Fruit fly (Drosophila melanogaster) whole organism, prepupa: ENCODE measurements around the gene CG33687.
A peak's percentile ranks its signal among the peaks of the same experiment; 100 is the strongest.

Experiments used
- CG31627 ChIP-seq: fragments of 200-800 bp; sonication (Bioruptor generic); optimal IDR thresholded peaks from 3 replicates; lab custom pipeline; 2016; ENCODE audit warnings: missing biosample characterization, missing genetic modification characterization
- CG32006 ChIP-seq: fragments of 200-800 bp; sonication (Bioruptor generic); optimal IDR thresholded peaks from 3 replicates; lab custom pipeline; 2017; ENCODE audit warnings: missing biosample characterization, mild to moderate bottlenecking, missing genetic modification characterization
- CG3919 ChIP-seq: fragments of 200-800 bp; sonication (Bioruptor generic); optimal IDR thresholded peaks from 3 replicates; lab custom pipeline; 2016; ENCODE audit warnings: missing biosample characterization, missing genetic modification characterization
- CG4318 ChIP-seq: fragments of 200-800 bp; sonication (Bioruptor generic); optimal IDR thresholded peaks from 3 replicates; lab custom pipeline; 2017; ENCODE audit warnings: missing biosample characterization, mild to moderate bottlenecking, missing genetic modification characterization
- CG6163 ChIP-seq: fragments of 200-800 bp; sonication (Bioruptor generic); IDR thresholded peaks from 3 replicates; pipeline ENCODE4 v1.3.6; 2022; ENCODE audit warnings: missing biosample characterization, missing genetic modification characterization
- CG6792 ChIP-seq: fragments of 200-800 bp; sonication (Bioruptor generic); optimal IDR thresholded peaks from 3 replicates; lab custom pipeline; 2016; ENCODE audit warnings: missing biosample characterization, missing genetic modification characterization
- CG6808 ChIP-seq: fragments of 200-800 bp; sonication (Bioruptor generic); optimal IDR thresholded peaks from 3 replicates; lab custom pipeline; 2017; ENCODE audit warnings: missing biosample characterization, missing genetic modification characterization, mild to moderate bottlenecking, moderate library complexity, missing genetic modification reagents
- CG6854 ChIP-seq: fragments of 200-800 bp; sonication (Bioruptor generic); optimal IDR thresholded peaks from 2 replicates; lab custom pipeline; 2017; ENCODE audit warnings: missing biosample characterization, mild to moderate bottlenecking, missing genetic modification characterization
- CG8119 ChIP-seq: fragments of 200-800 bp; sonication (Bioruptor generic); IDR thresholded peaks from 3 replicates; pipeline ENCODE4 v1.3.6; 2022; ENCODE audit warnings: missing biosample characterization, missing genetic modification characterization
- CG8319 ChIP-seq: fragments of 200-800 bp; sonication (Bioruptor generic); optimal IDR thresholded peaks from 3 replicates; lab custom pipeline; 2016; ENCODE audit warnings: missing biosample characterization, missing genetic modification characterization
- CG8632 ChIP-seq: fragments of 200-800 bp; sonication (Bioruptor generic); optimal IDR thresholded peaks from 3 replicates; lab custom pipeline; 2016; ENCODE audit warnings: missing biosample characterization, missing genetic modification characterization
- CG9139 ChIP-seq: fragments of 200-800 bp; sonication (Bioruptor generic); optimal IDR thresholded peaks from 3 replicates; lab custom pipeline; 2017; ENCODE audit warnings: missing biosample characterization, mild to moderate bottlenecking, missing genetic modification characterization
- Eip75B ChIP-seq: fragments of 200-800 bp; sonication (Bioruptor generic); optimal IDR thresholded peaks from 3 replicates; lab custom pipeline; 2016; ENCODE audit warnings: missing biosample characterization, missing genetic modification characterization
- Eip78C ChIP-seq: fragments of 200-800 bp; sonication (Bioruptor generic); peaks from one replicate; lab custom pipeline; 2016; ENCODE audit warnings: missing biosample characterization, missing genetic modification characterization
- Eip93F ChIP-seq: fragments of 200-800 bp; sonication (Bioruptor generic); optimal IDR thresholded peaks from 2 replicates; lab custom pipeline; 2016; ENCODE audit warnings: missing biosample characterization, mild to moderate bottlenecking, missing genetic modification characterization
- Ets21C ChIP-seq: fragments of 200-800 bp; sonication (Bioruptor generic); optimal IDR thresholded peaks from 3 replicates; lab custom pipeline; 2016; ENCODE audit warnings: missing biosample characterization, missing genetic modification characterization
- Gug ChIP-seq: fragments of 200-800 bp; sonication (Bioruptor generic); IDR thresholded peaks from 2 replicates; pipeline ENCODE4 v1.3.6; 2022; ENCODE audit warnings: missing biosample characterization, missing genetic modification characterization
- Hr38 ChIP-seq: sonication (Bioruptor generic); optimal IDR thresholded peaks from 2 replicates; lab custom pipeline; 2016; ENCODE audit warnings: missing biosample characterization, missing genetic modification characterization
- Lpt ChIP-seq: fragments of 200-800 bp; sonication (Bioruptor generic); optimal IDR thresholded peaks from 3 replicates; lab custom pipeline; 2016; ENCODE audit warnings: missing biosample characterization, missing genetic modification characterization
- Met ChIP-seq: fragments of 200-800 bp; sonication (Bioruptor generic); optimal IDR thresholded peaks from 3 replicates; lab custom pipeline; 2016; ENCODE audit warnings: missing biosample characterization, missing genetic modification characterization
- OdsH ChIP-seq: fragments of 200-800 bp; sonication (Bioruptor generic); optimal IDR thresholded peaks from 3 replicates; lab custom pipeline; 2016; ENCODE audit warnings: missing biosample characterization, missing genetic modification characterization
- Sox14 ChIP-seq: fragments of 200-800 bp; sonication (Bioruptor generic); optimal IDR thresholded peaks from 3 replicates; lab custom pipeline; 2016; ENCODE audit warnings: missing biosample characterization, missing genetic modification characterization
- Sox15 ChIP-seq: fragments of 200-800 bp; sonication (Bioruptor generic); optimal IDR thresholded peaks from 3 replicates; lab custom pipeline; 2016; ENCODE audit warnings: missing biosample characterization, missing genetic modification characterization
- achi ChIP-seq: fragments of 200-800 bp; sonication (Bioruptor generic); optimal IDR thresholded peaks from 3 replicates; lab custom pipeline; 2016; ENCODE audit warnings: missing biosample characterization, missing genetic modification characterization
- dac ChIP-seq: fragments of 200-800 bp; sonication (Bioruptor generic); optimal IDR thresholded peaks from 2 replicates; lab custom pipeline; 2017; ENCODE audit warnings: missing biosample characterization, mild to moderate bottlenecking, missing genetic modification characterization
- dsx ChIP-seq: fragments of 200-800 bp; optimal IDR thresholded peaks from 3 replicates; lab custom pipeline; 2019; ENCODE audit warnings: missing biosample characterization, mild to moderate bottlenecking, missing genetic modification characterization, moderate library complexity; ENCODE audit not compliant: poor library complexity, severe bottlenecking
- fkh ChIP-seq: fragments of 200-800 bp; sonication (Bioruptor generic); optimal IDR thresholded peaks from 3 replicates; lab custom pipeline; 2017; ENCODE audit warnings: missing biosample characterization, mild to moderate bottlenecking, missing genetic modification characterization, moderate library complexity
- lz ChIP-seq: fragments of 200-800 bp; sonication (Bioruptor generic); optimal IDR thresholded peaks from 3 replicates; lab custom pipeline; 2016; ENCODE audit warnings: missing biosample characterization, missing genetic modification characterization
- pdm3 ChIP-seq: fragments of 200-800 bp; sonication (Bioruptor generic); optimal IDR thresholded peaks from 3 replicates; lab custom pipeline; 2016; ENCODE audit warnings: missing biosample characterization, missing genetic modification characterization
- salr ChIP-seq, 2 experiments: fragments of 200-800 bp; sonication (Bioruptor generic); optimal IDR thresholded peaks; 3 replicates each; lab custom pipeline; 2016 to 2018; ENCODE audit warnings: missing biosample characterization in 2 of 2, missing genetic modification characterization in 2 of 2, mild to moderate bottlenecking in 1 of 2
- spab ChIP-seq: fragments of 200-800 bp; sonication (Bioruptor generic); optimal IDR thresholded peaks from 2 replicates; lab custom pipeline; 2017; ENCODE audit warnings: missing biosample characterization, mild to moderate bottlenecking, missing genetic modification characterization, missing genetic modification reagents
- ss ChIP-seq, 2 experiments: fragments of 200-800 bp; sonication (Bioruptor generic); optimal IDR thresholded peaks; 2 replicates in 1 of 2; 3 replicates in 1 of 2; lab custom pipeline; 2017 to 2018; ENCODE audit warnings: mild to moderate bottlenecking in 2 of 2, missing biosample characterization in 2 of 2, missing genetic modification characterization in 2 of 2, moderate library complexity in 1 of 2
- svp ChIP-seq: fragments of 200-800 bp; sonication (Bioruptor generic); peaks from one replicate; lab custom pipeline; 2016; ENCODE audit warnings: missing biosample characterization, missing genetic modification characterization
- vri ChIP-seq: fragments of 200-800 bp; sonication (Bioruptor generic); optimal IDR thresholded peaks from 3 replicates; lab custom pipeline; 2016; ENCODE audit warnings: missing biosample characterization, mild to moderate bottlenecking, missing genetic modification characterization

CG33687 gene

dm6 chr3L:16232924-16233323 lies 35.3 kb downstream of the CG33687 start, which contains the start of gene Hsc20:
Gene Hsc20, plus strand, starts transcription at chr3L:16233127.
- TF ChIP-seq CG3919 (GFP tag; lab: Kevin White, UChicago), result no peak
- TF ChIP-seq CG32006 (GFP tag; lab: Kevin White, UChicago), result no peak
- no peak for TF ChIP-seq Gug
- TF ChIP-seq Eip93F (GFP tag; lab: Kevin White, UChicago), result no peak
- TF ChIP-seq Ets21C (GFP tag; lab: Kevin White, UChicago), result no peak
- no peak for TF ChIP-seq CG4318 (GFP tag; lab: Kevin White, UChicago)
- no peak for TF ChIP-seq OdsH (GFP tag; lab: Kevin White, UChicago)
- no peak for TF ChIP-seq Hr38
- TF ChIP-seq svp, result no peak
- TF ChIP-seq CG6163, result no peak
- no peak for TF ChIP-seq CG9139 (GFP tag; lab: Kevin White, UChicago)
- TF ChIP-seq fkh (GFP tag; lab: Kevin White, UChicago), result peak; percentile 57
- no peak for TF ChIP-seq CG8632 (GFP tag; lab: Kevin White, UChicago)
- no peak for TF ChIP-seq Sox15 (GFP tag; lab: Kevin White, UChicago)
- no peak for TF ChIP-seq pdm3 (GFP tag; lab: Kevin White, UChicago)
- no peak for TF ChIP-seq Lpt (GFP tag; lab: Kevin White, UChicago)
- peak; percentile 14 for TF ChIP-seq Eip78C (GFP tag; lab: Kevin White, UChicago)
- TF ChIP-seq CG8319 (GFP tag; lab: Kevin White, UChicago), result no peak

dm6 chr3L:16233850-16234494 lies 36.3 kb downstream of the CG33687 start:
- TF ChIP-seq Sox14 (GFP tag; lab: Kevin White, UChicago), result peak; percentile 38
- TF ChIP-seq Eip78C (GFP tag; lab: Kevin White, UChicago), result peak; percentile 67
- peak; percentile 14 for TF ChIP-seq CG6854
- TF ChIP-seq svp, result peak; percentile 86
- peak; percentile 28 for TF ChIP-seq vri (GFP tag; lab: Kevin White, UChicago)
- no peak for TF ChIP-seq OdsH (GFP tag; lab: Kevin White, UChicago)
- TF ChIP-seq dsx (GFP tag; lab: Kevin White, UChicago), result peak; percentile 56
- TF ChIP-seq CG8319 (GFP tag; lab: Kevin White, UChicago), result no peak
- TF ChIP-seq CG6808 (GFP tag; lab: Kevin White, UChicago), result peak; percentile 0
- TF ChIP-seq achi (GFP tag; lab: Kevin White, UChicago), result no peak

DNA sequence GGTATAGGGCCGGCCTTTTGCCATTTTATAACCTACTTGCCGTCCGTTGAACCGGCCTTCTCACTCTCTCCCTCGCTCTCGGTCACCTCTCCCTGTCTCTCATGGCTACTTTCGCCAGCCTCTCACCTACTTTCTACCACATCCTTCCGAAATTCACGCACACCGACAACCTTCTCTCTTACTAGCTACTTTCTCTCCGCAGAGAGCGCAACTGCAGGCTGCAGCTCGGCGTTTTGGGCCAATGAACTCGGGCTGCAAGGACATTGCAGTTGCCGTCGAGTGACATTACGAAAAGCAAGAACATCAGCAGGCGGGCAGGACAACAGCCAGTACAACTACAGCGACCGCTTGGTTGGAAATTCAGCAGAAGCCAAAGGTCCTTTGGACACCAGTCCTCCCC lies 43.6 kb downstream of the CG33687 start:
- no peak for TF ChIP-seq CG4318 (GFP tag; lab: Kevin White, UChicago)
- no peak for TF ChIP-seq CG6792 (GFP tag; lab: Kevin White, UChicago)
- no peak for TF ChIP-seq ss (GFP tag; optimal IDR thresholded peaks at IDR 0.05; lab: Kevin White, UChicago)
- no peak for TF ChIP-seq achi (GFP tag; lab: Kevin White, UChicago)
- no peak for TF ChIP-seq CG8119
- no peak for TF ChIP-seq spab (GFP tag; lab: Kevin White, UChicago)
- TF ChIP-seq lz (GFP tag; lab: Kevin White, UChicago), result no peak
- TF ChIP-seq dac, result no peak
- TF ChIP-seq Eip93F (GFP tag; lab: Kevin White, UChicago), result no peak
- TF ChIP-seq salr (GFP tag; optimal IDR thresholded peaks at IDR 0.05; lab: Kevin White, UChicago), result no peak
- no peak for TF ChIP-seq Met (GFP tag; lab: Kevin White, UChicago)
- no peak for TF ChIP-seq Gug
- TF ChIP-seq CG3919 (GFP tag; lab: Kevin White, UChicago), result no peak
- no peak for TF ChIP-seq OdsH (GFP tag; lab: Kevin White, UChicago)
- no peak for TF ChIP-seq Lpt (GFP tag; lab: Kevin White, UChicago)
- no peak for TF ChIP-seq Eip75B (GFP tag; lab: Kevin White, UChicago)
- TF ChIP-seq CG31627 (GFP tag; lab: Kevin White, UChicago), result no peak
